Fruit fly (Drosophila melanogaster) Kc167 (cell line): ENCODE data around the gene CG8509.

Experiments used
- Myc ChIP-seq: fragments of >200 bp; optimal IDR thresholded peaks from 2 replicates; lab custom pipeline; 2017; ENCODE audit warnings: missing external identifiers
- Sin3A ChIP-seq: fragments of >200 bp; optimal IDR thresholded peaks from 2 replicates; lab custom pipeline; 2018; ENCODE audit warnings: missing external identifiers
- h ChIP-seq: fragments of >200 bp; optimal IDR thresholded peaks from 3 replicates; lab custom pipeline; 2018; ENCODE audit warnings: missing external identifiers
- insv ChIP-seq: fragments of >200 bp; optimal IDR thresholded peaks from 3 replicates; lab custom pipeline; 2018; ENCODE audit warnings: missing external identifiers
- psq ChIP-seq: fragments of >200 bp; optimal IDR thresholded peaks from 2 replicates; lab custom pipeline; 2017; ENCODE audit warnings: missing external identifiers
- ttk ChIP-seq: sonication (Bioruptor generic); optimal IDR thresholded peaks from 2 replicates; lab custom pipeline; 2017; ENCODE audit warnings: missing external identifiers

The CG8509 gene

DNA sequence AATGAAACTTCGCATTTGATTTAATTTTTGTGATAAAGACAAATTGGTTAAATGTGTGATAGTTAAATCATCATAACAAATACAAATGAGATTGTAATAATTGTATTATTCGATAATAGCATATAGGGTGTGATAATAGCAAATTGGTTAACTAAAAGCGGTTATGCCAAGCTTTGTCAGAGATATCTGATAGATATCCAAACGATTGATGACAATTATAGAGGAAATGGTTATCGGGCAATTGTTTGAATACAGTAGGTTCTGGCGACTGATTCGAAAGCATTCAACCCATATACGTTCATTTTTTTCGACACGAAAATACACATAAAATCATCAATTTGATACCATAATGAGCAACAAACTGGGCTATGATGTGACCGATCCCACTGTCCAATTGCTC is at the start of gene CG8509:
Gene CG8509, plus strand, starts transcription at position 301 of the 400 bp plus-strand sequence.
- TF ChIP-seq Sin3A (lab: Kevin White, UChicago), result no peak
- TF ChIP-seq Myc, result no peak
- TF ChIP-seq ttk (lab: Kevin White, UChicago), result no peak

DNA sequence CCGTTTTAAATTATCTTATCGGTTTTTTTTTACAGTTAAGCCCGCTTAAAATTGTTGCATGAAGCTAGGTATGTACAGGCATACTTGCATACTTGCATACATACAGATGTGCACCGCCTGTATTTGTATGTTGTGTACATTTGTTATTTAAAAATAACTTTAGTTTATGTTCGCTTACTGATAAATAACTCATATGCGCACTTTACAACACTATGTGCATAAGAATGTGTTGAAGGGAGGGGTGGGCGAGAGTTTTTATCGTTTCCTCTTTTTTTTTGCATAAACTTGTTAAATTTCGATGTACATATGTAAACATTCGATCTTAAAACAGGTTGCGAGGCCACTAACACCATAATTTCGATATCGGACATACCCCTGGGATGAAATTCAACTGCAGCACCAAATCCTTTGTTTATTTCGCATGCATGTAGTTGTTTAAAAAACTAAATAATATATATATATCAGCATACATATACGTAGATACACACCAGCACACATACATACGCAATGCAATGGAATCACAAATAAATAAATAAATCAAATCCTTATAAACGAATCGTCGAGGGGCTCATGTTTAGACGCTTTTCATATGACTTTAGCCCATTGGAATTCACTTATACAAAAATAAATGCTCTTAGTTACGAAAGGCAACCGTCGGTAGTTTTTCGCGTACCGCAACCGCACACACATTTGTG is 49.5 kb upstream of the CG8509 start:
- TF ChIP-seq h (lab: Kevin White, UChicago) (no peak), ttk (lab: Kevin White, UChicago) (no peak), insv (lab: Kevin White, UChicago) (no peak), Sin3A (lab: Kevin White, UChicago) (no peak), psq (lab: Kevin White, UChicago) (no peak), Myc (no peak)

DNA sequence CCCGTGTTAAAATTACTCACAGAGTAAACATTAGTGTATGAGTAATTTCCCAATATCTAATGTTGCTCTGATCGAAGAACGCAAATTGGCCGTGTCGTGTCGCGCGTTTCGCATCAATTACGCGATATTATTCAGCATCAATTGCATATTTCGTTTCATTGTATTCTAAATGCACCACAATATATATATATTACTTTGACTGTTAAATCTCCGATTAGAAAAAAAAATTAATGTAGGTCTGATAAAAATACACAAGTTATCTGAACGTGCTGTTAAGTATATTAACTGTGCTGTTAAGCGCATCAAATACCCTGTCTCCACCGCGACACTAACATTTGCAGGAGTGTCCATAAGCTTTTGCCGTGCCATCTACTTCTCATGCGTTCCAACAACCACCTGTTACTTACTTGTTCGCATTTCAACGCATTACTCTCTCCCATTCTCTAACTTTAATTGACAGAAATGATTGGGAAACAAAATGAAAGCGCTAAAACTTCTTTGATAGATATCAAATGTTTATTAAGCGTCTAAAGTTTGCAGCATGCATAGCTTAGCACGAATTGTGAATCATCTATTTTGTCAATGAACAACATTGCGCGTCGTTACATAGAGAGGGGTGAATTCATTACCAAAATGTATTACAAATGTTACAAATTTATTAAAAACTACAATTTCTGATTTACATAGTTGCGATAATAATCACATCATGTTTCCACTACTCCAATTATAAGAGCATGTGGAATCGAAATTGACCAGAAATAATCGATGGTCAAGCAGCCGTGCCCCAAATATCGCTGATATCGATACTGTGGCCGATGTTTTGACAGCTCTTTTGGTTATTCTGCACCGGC is 48.7 kb upstream of the CG8509 start, which contains the start of the genes Graf and mRpL3:
Gene Graf, minus strand, starts transcription at position 287 of the 851 bp plus-strand sequence.
Gene mRpL3, plus strand, starts transcription at position 802 of the 851 bp plus-strand sequence.
- TF ChIP-seq ttk (lab: Kevin White, UChicago) (no peak), psq (lab: Kevin White, UChicago) (no peak), insv (lab: Kevin White, UChicago) (no peak), Sin3A (lab: Kevin White, UChicago) (no peak), Myc (no peak), h (lab: Kevin White, UChicago) (no peak)

DNA sequence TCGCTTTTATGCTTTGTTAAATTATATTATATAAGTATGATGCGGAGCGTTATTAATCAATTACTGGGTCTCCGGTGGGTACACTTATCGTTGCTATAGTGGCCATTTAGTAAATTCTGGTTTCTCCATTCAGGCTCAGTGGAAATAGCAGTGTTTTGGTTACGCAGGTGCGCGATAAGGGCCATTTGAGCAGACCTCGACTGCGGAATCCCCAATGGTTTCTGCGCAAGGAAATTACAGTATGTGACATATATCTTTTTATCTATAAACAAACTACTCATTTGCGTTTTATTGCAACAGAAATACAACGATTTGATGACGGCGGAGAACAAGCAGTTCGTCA is 48.1 kb upstream of the CG8509 start:
- TF ChIP-seq ttk (lab: Kevin White, UChicago) (no peak), psq (lab: Kevin White, UChicago) (no peak), insv (lab: Kevin White, UChicago) (no peak), Myc (no peak), h (lab: Kevin White, UChicago) (no peak), Sin3A (lab: Kevin White, UChicago) (no peak)

DNA sequence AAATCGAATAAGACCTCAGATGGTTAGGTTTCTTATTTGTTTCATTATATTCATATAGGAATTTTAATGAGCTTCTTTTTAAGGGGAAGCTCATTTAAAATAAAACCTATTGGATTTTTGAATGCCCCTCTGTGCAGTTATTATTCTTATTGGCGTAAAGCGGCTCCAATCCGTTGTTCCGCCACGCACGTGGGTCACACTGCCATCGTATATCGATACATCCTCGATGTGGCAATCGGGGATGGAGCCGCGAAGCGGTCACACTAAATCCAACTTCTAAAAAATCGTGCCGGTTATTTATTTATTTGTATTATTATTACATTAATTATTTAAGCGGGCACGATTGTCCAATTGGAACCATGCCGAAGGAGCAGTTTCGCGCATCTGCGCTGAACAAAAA is 46.6 kb upstream of the CG8509 start, which contains the start of gene Polr3A:
Gene Polr3A, plus strand, starts transcription at position 234 of the 400 bp plus-strand sequence.
- no peak for TF ChIP-seq Myc
- TF ChIP-seq h (lab: Kevin White, UChicago), result no peak
- TF ChIP-seq insv (lab: Kevin White, UChicago), result no peak
- TF ChIP-seq psq (lab: Kevin White, UChicago), result no peak
- no peak for TF ChIP-seq Sin3A (lab: Kevin White, UChicago)
- TF ChIP-seq ttk (lab: Kevin White, UChicago), result no peak

DNA sequence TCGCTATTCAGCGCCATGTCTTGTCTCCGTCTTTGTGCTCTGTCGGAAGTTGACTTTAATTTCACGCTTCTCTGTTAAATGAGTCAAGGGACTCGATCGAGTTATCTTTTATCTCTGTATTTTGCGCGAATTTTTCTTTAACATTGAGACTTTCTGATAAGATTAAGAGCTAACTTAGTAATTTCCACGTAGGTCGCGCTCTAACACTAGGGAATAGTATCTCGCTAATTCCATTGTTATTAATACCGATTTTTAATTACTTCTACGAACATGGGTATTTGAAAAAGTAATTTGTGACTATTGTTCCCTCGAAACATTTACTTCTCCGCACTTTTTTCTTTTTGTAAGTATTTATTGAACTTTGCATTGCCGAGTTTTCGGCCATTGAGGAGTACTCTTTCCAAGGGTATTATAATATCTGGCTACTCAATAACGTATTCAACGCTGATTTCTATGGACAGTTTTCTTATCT is 42.9 kb upstream of the CG8509 start, which contains the start of gene CG8952:
Gene CG8952, minus strand, starts transcription at position 51 of the 472 bp plus-strand sequence.
- TF ChIP-seq Myc (no peak), Sin3A (lab: Kevin White, UChicago) (no peak), ttk (lab: Kevin White, UChicago) (no peak), insv (lab: Kevin White, UChicago) (no peak), psq (lab: Kevin White, UChicago) (no peak), h (lab: Kevin White, UChicago) (no peak)

DNA sequence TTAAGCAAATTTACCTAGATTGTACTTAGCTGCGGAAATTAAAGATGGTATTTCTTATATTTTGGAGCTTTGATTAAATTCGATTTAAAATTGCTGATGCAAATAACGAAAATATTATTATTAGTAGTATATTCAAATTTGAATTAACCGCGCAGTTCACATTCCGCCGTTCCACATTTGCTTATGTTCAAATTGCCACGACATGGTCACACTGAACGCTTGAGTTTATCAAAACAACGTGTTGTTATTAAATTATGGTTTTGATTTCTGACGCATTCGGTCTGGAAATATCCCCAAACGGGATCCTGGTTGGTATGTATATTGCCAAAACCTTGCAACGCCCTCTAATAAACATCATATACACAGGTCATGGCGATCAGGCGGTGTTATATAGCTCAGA is 39.9 kb upstream of the CG8509 start, which contains the start of gene CG33172:
Gene CG33172, plus strand, starts transcription at position 208 of the 400 bp plus-strand sequence.
- TF ChIP-seq psq (lab: Kevin White, UChicago) (no peak), ttk (lab: Kevin White, UChicago) (no peak), Sin3A (lab: Kevin White, UChicago) (no peak), h (lab: Kevin White, UChicago) (no peak)

DNA sequence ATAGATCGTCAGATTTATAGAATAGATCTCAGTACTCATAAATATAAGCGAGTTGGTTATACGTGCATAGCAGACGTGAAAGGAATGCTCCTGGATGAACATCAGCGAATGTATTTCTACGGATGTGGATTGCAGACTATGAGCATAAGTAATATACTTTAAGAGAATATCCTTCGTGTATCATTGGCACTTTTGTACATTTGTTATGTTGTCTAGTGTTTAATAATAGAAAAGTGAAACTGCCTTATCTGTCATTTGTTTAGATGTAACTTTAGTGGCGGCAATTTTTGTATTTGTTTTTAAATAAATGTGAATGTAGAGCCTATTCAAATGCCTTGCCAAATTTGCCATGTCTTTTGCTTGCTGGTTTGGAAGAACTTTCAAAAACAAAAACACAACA is 36.7 kb upstream of the CG8509 start, which contains the start of gene CG43672:
Gene CG43672, plus strand, starts transcription at position 301 of the 400 bp plus-strand sequence.
- TF ChIP-seq h (lab: Kevin White, UChicago), result no peak
- no peak for TF ChIP-seq psq (lab: Kevin White, UChicago)
- no peak for TF ChIP-seq ttk (lab: Kevin White, UChicago)
- no peak for TF ChIP-seq insv (lab: Kevin White, UChicago)
- TF ChIP-seq Myc, result no peak
- TF ChIP-seq Sin3A (lab: Kevin White, UChicago), result no peak

DNA sequence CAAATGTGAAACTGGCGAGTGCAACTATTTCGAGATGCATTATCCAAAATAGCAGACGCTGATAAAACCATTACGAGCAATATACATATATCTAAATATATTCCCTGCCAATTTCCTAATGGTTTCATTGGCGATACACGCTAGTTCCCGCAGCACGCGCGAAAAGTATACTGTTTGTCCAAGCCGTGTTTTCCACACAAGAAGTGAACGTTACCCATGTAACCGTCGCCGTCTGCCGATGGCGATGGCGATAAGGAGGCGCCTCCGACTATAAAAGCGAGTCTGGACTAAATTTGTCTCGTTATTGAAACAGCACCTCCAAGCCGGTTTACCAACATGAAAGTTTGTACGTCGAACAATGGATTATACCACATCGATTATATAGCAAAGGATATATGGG is 30.5 kb upstream of the CG8509 start, which contains the start of gene CG43673:
Gene CG43673, plus strand, starts transcription at position 301 of the 400 bp plus-strand sequence.
- no peak for TF ChIP-seq psq (lab: Kevin White, UChicago)
- TF ChIP-seq insv (lab: Kevin White, UChicago), result no peak
- no peak for TF ChIP-seq Myc
- TF ChIP-seq Sin3A (lab: Kevin White, UChicago), result no peak
- TF ChIP-seq ttk (lab: Kevin White, UChicago), result no peak

DNA sequence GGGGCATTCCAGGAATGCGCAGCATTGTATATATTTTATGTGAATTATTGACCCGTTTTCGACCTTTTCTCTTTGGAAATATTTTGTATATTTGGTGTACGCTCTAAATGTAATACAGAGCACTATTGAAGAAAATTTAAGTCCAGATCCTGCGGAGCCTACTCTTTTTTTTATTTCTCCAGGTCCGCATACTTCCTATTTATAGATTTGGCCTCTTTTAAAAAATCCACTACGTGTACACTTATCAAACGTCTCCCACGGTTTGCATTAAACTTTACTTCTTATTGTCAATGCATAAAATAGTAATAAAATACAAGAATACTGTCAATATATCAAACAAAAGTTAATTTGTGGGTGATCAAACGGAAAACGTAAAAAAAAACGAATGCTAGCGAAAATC is 25.7 kb upstream of the CG8509 start, which contains the start of gene Efhc1.1:
Gene Efhc1.1, minus strand, starts transcription at position 101 of the 400 bp plus-strand sequence.
- TF ChIP-seq Sin3A (lab: Kevin White, UChicago) (no peak), insv (lab: Kevin White, UChicago) (no peak), h (lab: Kevin White, UChicago) (no peak), ttk (lab: Kevin White, UChicago) (no peak), psq (lab: Kevin White, UChicago) (no peak), Myc (no peak)
